Worm (Caenorhabditis elegans) whole organism, midembryonic: ENCODE data around the gene AH6.3.

Source experiments
- cog-1 ChIP-seq: sonication (generic microtip); optimal IDR thresholded peaks from 2 replicates; lab custom pipeline; 2016; ENCODE audit warnings: missing genetic modification characterization, missing compliant biosample characterization
- flt-1 ChIP-seq: fragments of 200-800 bp; sonication (Bioruptor generic); IDR thresholded peaks from 2 replicates; pipeline ENCODE4 v1.3.6; 2022; ENCODE audit warnings: missing genetic modification characterization, missing compliant biosample characterization
- klf-2 ChIP-seq: fragments of 200-800 bp; sonication (Bioruptor generic); conservative IDR thresholded peaks from 2 replicates; pipeline ENCODE4 v1.3.6; 2022; ENCODE audit warnings: missing genetic modification reagents, missing genetic modification characterization, missing compliant biosample characterization
- ztf-23 ChIP-seq: fragments of 200-800 bp; sonication (Bioruptor generic); IDR thresholded peaks from 2 replicates; pipeline ENCODE4 v1.3.6; 2022; ENCODE audit warnings: missing genetic modification reagents, missing genetic modification characterization, missing compliant biosample characterization

- TF ChIP-seq klf-2 (no peak), cog-1 (tag; lab: Kevin White, UChicago) (no peak), ztf-23 (GFP tag; lab: Robert Waterston, UW) (no peak), flt-1 (no peak)
Measured at ce11 chrII:9498589-9498988, 20.3 kb upstream of the AH6.3 start.
